Worm (Caenorhabditis elegans): Measurements from ENCODE around the gene clec-199.

- TF ChIP-seq fos-1 (tag; optimal IDR thresholded peaks at IDR 0.05), result no peak
- TF ChIP-seq egl-43 (GFP tag; IDR thresholded peaks at IDR 0.05), result no peak
- TF ChIP-seq mes-2 (tag; optimal IDR thresholded peaks at IDR 0.05; ENCODE audit: poor library complexity, severe bottlenecking), result no peak
- TF ChIP-seq mdl-1 (tag; optimal IDR thresholded peaks at IDR 0.05), result no peak
- no peak for TF ChIP-seq lin-15B (tag; optimal IDR thresholded peaks at IDR 0.05)
- TF ChIP-seq T20F7.1 (GFP tag; optimal IDR thresholded peaks at IDR 0.05), result no peak
- no peak for TF ChIP-seq snpc-4 (tag; optimal IDR thresholded peaks at IDR 0.05)
- no peak for TF ChIP-seq nhr-11 (tag; optimal IDR thresholded peaks at IDR 0.05)
These were observed 24.4 kb downstream of the clec-199 start, which contains the start of gene haf-1 for ce11 chrIV:17376127-17376526.
